Fruit fly (Drosophila melanogaster): ENCODE measurements around the gene CG31988.

The CG31988 gene

DNA sequence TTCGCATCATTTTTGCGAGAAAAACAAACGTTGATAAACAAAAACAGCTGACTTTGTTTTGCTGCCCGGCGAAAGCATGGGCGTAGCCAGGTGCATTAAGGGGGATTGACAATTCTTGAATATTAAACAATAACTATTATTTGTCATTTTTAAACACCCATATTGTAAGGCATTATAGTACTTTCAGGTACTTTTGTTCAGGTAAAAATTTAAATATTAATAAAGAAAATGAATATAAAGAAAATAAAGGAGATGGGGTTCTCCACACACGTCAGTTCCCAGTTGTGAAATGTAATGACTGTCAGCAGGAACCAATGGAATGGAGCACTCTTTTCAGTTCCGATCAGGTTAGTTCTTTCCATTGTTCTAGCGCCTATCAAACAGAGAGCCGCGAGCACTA lies 44.0 kb downstream of the CG31988 start, which contains the start of the genes Coq3 and Pld3:
Gene Coq3 (minus strand): TSS at position 58 of the 400 bp plus-strand sequence.
Gene Pld3 (plus strand): TSS at position 294 of the 400 bp plus-strand sequence.
- TF ChIP-seq Vsx2 (GFP tag; optimal IDR thresholded peaks at IDR 0.05; ENCODE audit: partially characterized antibody) (no peak), brk (GFP tag; optimal IDR thresholded peaks at IDR 0.05) (no peak), dl (GFP tag; optimal IDR thresholded peaks at IDR 0.05; ENCODE audit: insufficient read depth in 1 of 2, partially characterized antibody in 2 of 2) (no peak), rgr (GFP tag; optimal IDR thresholded peaks at IDR 0.05) (peak; percentile 97), woc (GFP tag; optimal IDR thresholded peaks at IDR 0.05) (peak; percentile 77), Sp1 (GFP tag; optimal IDR thresholded peaks at IDR 0.05) (peak; percentile 95), h (GFP tag; optimal IDR thresholded peaks at IDR 0.05) (peak; percentile 96), Dfd (GFP tag; optimal IDR thresholded peaks at IDR 0.05) (no peak), CrebA (GFP tag; optimal IDR thresholded peaks at IDR 0.05; ENCODE audit: borderline replicate concordance) (no peak), sv (GFP tag; optimal IDR thresholded peaks at IDR 0.05) (peak; percentile 79), ey (GFP tag; optimal IDR thresholded peaks at IDR 0.05) (peak; percentile 94), Abd-B (GFP tag; optimal IDR thresholded peaks at IDR 0.05) (no peak), Jra (GFP tag; optimal IDR thresholded peaks at IDR 0.05) (peak; percentile 92), Hr78 (GFP tag; optimal IDR thresholded peaks at IDR 0.05) (no peak), Dif (GFP tag; optimal IDR thresholded peaks at IDR 0.05; ENCODE audit: partially characterized antibody) (no peak), N (GFP tag; optimal IDR thresholded peaks at IDR 0.05) (no peak), Mio (GFP tag; optimal IDR thresholded peaks at IDR 0.05) (peak; percentile 72), br (GFP tag; optimal IDR thresholded peaks at IDR 0.05) (peak; percentile 93), dsf (GFP tag; optimal IDR thresholded peaks at IDR 0.05; ENCODE audit: borderline replicate concordance) (peak; percentile 89), sage (GFP tag; optimal IDR thresholded peaks at IDR 0.05) (no peak), HLH106 (tag; optimal IDR thresholded peaks at IDR 0.05) (peak; percentile 96), psq (GFP tag; optimal IDR thresholded peaks at IDR 0.05) (peak; percentile 93), Myc (optimal IDR thresholded peaks at IDR 0.05) (no peak), pan (optimal IDR thresholded peaks at IDR 0.05) (no peak), lola (GFP tag; optimal IDR thresholded peaks at IDR 0.05) (no peak), Hr83 (GFP tag; optimal IDR thresholded peaks at IDR 0.05; ENCODE audit: poor library complexity, severe bottlenecking) (peak; percentile 85), Rel (GFP tag; optimal IDR thresholded peaks at IDR 0.05) (no peak), Rel (tag; optimal IDR thresholded peaks at IDR 0.05) (peak; percentile 83), tai (GFP tag; optimal IDR thresholded peaks at IDR 0.05) (no peak), GATAd (GFP tag; optimal IDR thresholded peaks at IDR 0.05) (no peak), dmrt93B (GFP tag; optimal IDR thresholded peaks at IDR 0.05) (peak; percentile 82), foxo (GFP tag; optimal IDR thresholded peaks at IDR 0.05) (peak; percentile 81 to 98), CG9705 (GFP tag; optimal IDR thresholded peaks at IDR 0.05) (peak; percentile 91), usp (GFP tag; optimal IDR thresholded peaks at IDR 0.05) (no peak), OdsH (GFP tag; optimal IDR thresholded peaks at IDR 0.05) (peak; percentile 94), jim (GFP tag; optimal IDR thresholded peaks at IDR 0.05) (no peak), fru (GFP tag; optimal IDR thresholded peaks at IDR 0.05) (peak; percentile 94), CG32264 (GFP tag; optimal IDR thresholded peaks at IDR 0.05) (peak; percentile 73), Hnf4 (GFP tag; optimal IDR thresholded peaks at IDR 0.05) (peak; percentile 97)

DNA sequence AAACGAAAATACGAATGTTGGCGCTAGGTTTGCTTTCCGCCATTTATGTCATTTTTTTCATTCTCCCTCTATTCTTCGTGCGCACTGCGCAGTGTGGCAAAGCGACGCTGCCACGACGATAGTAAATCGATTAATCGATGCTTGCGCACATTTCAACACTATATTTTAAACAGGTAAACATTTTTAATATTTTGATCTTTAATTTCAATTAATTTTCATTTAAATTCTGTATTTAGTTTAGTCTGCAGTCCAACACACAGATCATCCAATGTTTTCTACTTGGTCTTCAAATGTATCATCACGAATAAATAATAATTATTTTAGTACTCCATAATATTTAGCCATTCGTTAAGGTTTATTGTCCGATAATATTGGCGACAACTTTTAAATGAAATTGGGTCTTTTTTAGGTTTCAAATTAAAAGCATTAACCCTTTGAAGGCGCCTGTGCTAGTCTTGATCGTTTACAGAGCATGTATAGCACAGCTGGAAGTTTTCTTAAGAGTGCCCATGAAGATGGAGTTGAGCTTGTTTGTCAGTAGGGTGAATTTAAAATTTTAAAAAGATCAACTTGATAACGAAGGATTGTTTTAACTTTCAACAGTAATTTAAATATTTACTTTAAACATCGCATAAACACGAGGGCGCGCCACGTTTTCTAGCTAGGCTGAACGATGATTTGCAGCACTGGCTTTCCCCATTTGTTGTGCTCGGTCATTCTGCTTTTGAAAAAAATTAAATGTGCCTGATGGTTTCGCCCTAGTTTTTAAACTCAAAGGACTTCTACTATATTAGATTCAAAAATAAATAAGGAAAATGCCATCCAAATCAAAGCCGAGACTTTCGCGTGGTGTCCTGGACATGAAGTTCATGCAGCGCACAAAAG lies 46.2 kb downstream of the CG31988 start, which contains the start of the genes Mpp6 and E2f2:
Gene Mpp6 (plus strand): TSS at position 133 of the 885 bp plus-strand sequence.
Gene E2f2 (minus strand): TSS at position 594 of the 885 bp plus-strand sequence.
- TF ChIP-seq sage (GFP tag; optimal IDR thresholded peaks at IDR 0.05): no peak
- no peak for TF ChIP-seq CrebA (GFP tag; optimal IDR thresholded peaks at IDR 0.05; ENCODE audit: borderline replicate concordance)
- TF ChIP-seq woc (GFP tag; optimal IDR thresholded peaks at IDR 0.05): peak; percentile 50
- peak; percentile 59 for TF ChIP-seq rgr (GFP tag; optimal IDR thresholded peaks at IDR 0.05)
- no peak for TF ChIP-seq Hr78 (GFP tag; optimal IDR thresholded peaks at IDR 0.05)
- no peak for TF ChIP-seq tai (GFP tag; optimal IDR thresholded peaks at IDR 0.05)
- no peak for TF ChIP-seq Rel (GFP tag; optimal IDR thresholded peaks at IDR 0.05)
- TF ChIP-seq Rel (tag; optimal IDR thresholded peaks at IDR 0.05): peak; percentile 13
- TF ChIP-seq Mio (GFP tag; optimal IDR thresholded peaks at IDR 0.05): no peak
- TF ChIP-seq pan (optimal IDR thresholded peaks at IDR 0.05): no peak
- peak; percentile 24 for TF ChIP-seq CG9705 (GFP tag; optimal IDR thresholded peaks at IDR 0.05)
- TF ChIP-seq dmrt93B (GFP tag; optimal IDR thresholded peaks at IDR 0.05): peak; percentile 16
- TF ChIP-seq jim (GFP tag; optimal IDR thresholded peaks at IDR 0.05): no peak
- TF ChIP-seq br (GFP tag; optimal IDR thresholded peaks at IDR 0.05): no peak
- TF ChIP-seq lola (GFP tag; optimal IDR thresholded peaks at IDR 0.05): no peak
- TF ChIP-seq Jra (GFP tag; optimal IDR thresholded peaks at IDR 0.05): peak; percentile 61
- peak; percentile 92 for TF ChIP-seq psq (GFP tag; optimal IDR thresholded peaks at IDR 0.05)
- no peak for TF ChIP-seq dl (GFP tag; optimal IDR thresholded peaks at IDR 0.05; ENCODE audit: insufficient read depth in 1 of 2, partially characterized antibody in 2 of 2)
- TF ChIP-seq CG32264 (GFP tag; optimal IDR thresholded peaks at IDR 0.05): no peak
- no peak for TF ChIP-seq usp (GFP tag; optimal IDR thresholded peaks at IDR 0.05)
- TF ChIP-seq Vsx2 (GFP tag; optimal IDR thresholded peaks at IDR 0.05; ENCODE audit: partially characterized antibody): no peak
- TF ChIP-seq Myc (optimal IDR thresholded peaks at IDR 0.05): peak; percentile 76
- TF ChIP-seq h (GFP tag; optimal IDR thresholded peaks at IDR 0.05): no peak
- no peak for TF ChIP-seq brk (GFP tag; optimal IDR thresholded peaks at IDR 0.05)
- no peak for TF ChIP-seq GATAd (GFP tag; optimal IDR thresholded peaks at IDR 0.05)
- TF ChIP-seq OdsH (GFP tag; optimal IDR thresholded peaks at IDR 0.05): peak; percentile 32
- peak; percentile 77 for TF ChIP-seq Hnf4 (GFP tag; optimal IDR thresholded peaks at IDR 0.05)
- no peak for TF ChIP-seq dsf (GFP tag; optimal IDR thresholded peaks at IDR 0.05; ENCODE audit: borderline replicate concordance)
- TF ChIP-seq Sp1 (GFP tag; optimal IDR thresholded peaks at IDR 0.05): peak; percentile 6
- TF ChIP-seq sv (GFP tag; optimal IDR thresholded peaks at IDR 0.05): no peak
- TF ChIP-seq Hr83 (GFP tag; optimal IDR thresholded peaks at IDR 0.05; ENCODE audit: poor library complexity, severe bottlenecking): peak; percentile 74
- TF ChIP-seq fru (GFP tag; optimal IDR thresholded peaks at IDR 0.05): no peak
- TF ChIP-seq Dfd (GFP tag; optimal IDR thresholded peaks at IDR 0.05): no peak
- no peak for TF ChIP-seq Dif (GFP tag; optimal IDR thresholded peaks at IDR 0.05; ENCODE audit: partially characterized antibody)
- peak; percentile 19 for TF ChIP-seq ey (GFP tag; optimal IDR thresholded peaks at IDR 0.05)
- no peak for TF ChIP-seq N (GFP tag; optimal IDR thresholded peaks at IDR 0.05)
- TF ChIP-seq Abd-B (GFP tag; optimal IDR thresholded peaks at IDR 0.05): no peak
- TF ChIP-seq HLH106 (tag; optimal IDR thresholded peaks at IDR 0.05): peak; percentile 45
- peak in 1 of 2 experiments; percentile 33 for TF ChIP-seq foxo (GFP tag; optimal IDR thresholded peaks at IDR 0.05)

Data from whole organism, wandering third instar larva.